Fruit fly (Drosophila melanogaster): ENCODE results near the gene CG3748.

Gene CG3748

dm6 chr2L:9388013-9388605 lies 45.5 kb downstream of the CG3748 start (continued):
- TF ChIP-seq CG8119 (GFP tag; IDR thresholded peaks at IDR 0.05) (peak; percentile 70), pdm3 (GFP tag; optimal IDR thresholded peaks at IDR 0.05) (peak; percentile 95), acj6 (GFP tag; optimal IDR thresholded peaks at IDR 0.05) (peak; percentile 95), CG11762 (GFP tag; optimal IDR thresholded peaks at IDR 0.05; ENCODE audit: insufficient read depth) (peak; percentile 80), Eip78C (GFP tag) (peak; percentile 97), CG10631 (GFP tag; optimal IDR thresholded peaks at IDR 0.05) (peak; percentile 94), CG6854 (GFP tag; optimal IDR thresholded peaks at IDR 0.05) (no peak), CG15336 (GFP tag; IDR thresholded peaks at IDR 0.05) (peak; percentile 78), svp (GFP tag) (peak; percentile 97)

DNA sequence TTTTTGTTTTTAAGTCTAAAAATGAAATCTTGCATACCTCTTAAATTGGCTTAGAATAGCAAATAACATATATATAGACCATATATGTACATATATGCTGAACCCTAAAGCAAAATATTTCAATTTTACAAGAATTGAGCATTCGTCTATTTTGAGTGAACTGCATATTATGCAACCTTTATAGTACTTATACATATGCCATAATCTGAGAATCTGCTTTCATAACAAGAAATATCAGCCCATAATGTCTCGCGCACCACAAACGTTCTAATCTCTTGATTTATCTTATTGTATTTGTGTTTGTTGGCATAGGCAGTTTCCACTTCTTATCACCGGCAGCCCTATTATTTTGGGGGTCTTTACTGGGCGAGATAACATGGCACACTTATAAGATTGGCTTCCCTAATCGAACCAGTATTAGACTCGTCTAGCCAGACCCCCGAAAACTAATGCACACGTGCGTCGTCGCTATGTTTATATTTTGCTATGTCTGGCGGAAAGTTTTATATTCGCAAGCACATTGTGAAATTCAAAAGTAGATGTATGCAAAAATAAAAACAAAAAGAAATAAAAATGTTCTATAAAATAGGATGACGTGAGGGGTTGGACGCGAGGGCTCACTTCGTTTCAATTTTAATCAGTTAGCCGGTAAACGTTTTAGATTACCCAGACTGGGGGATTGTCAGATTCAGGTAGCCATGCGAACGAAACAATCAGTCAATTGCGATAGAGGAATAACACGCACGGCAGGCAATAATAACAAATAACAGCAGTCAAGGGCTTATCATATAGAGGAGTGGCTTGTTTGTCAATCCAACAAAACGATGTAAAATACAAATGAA lies 46.5 kb downstream of the CG3748 start:
- TF ChIP-seq vri (GFP tag; optimal IDR thresholded peaks at IDR 0.05): peak; percentile 31
- no peak for TF ChIP-seq CG3032 (tag; optimal IDR thresholded peaks at IDR 0.05)
- TF ChIP-seq fkh (GFP tag; optimal IDR thresholded peaks at IDR 0.05): peak; percentile 8
